Fruit fly (Drosophila melanogaster) whole organism, embryonic: ENCODE measurements around the gene Lrrk.
A peak's percentile ranks its signal among the peaks of the same experiment; 100 is the strongest.

Experiments
- Adf1 ChIP-seq: fragments of 200-800 bp; sonication (Bioruptor generic); IDR thresholded peaks from 2 replicates; pipeline ENCODE4 v1.3.6; 2022; ENCODE audit warnings: missing biosample characterization, missing genetic modification characterization
- BEAF-32 ChIP-seq: fragments of 200-800 bp; sonication (Bioruptor generic); optimal IDR thresholded peaks from 3 replicates; lab custom pipeline; 2017; ENCODE audit warnings: missing biosample characterization, missing genetic modification characterization, mild to moderate bottlenecking, moderate library complexity, missing genetic modification reagents
- BtbVII ChIP-seq: fragments of 200-800 bp; sonication (Bioruptor generic); optimal IDR thresholded peaks from 3 replicates; lab custom pipeline; 2017; ENCODE audit warnings: missing biosample characterization, mild to moderate bottlenecking, missing genetic modification characterization
- Bteb2 ChIP-seq: fragments of 200-800 bp; sonication (Bioruptor generic); optimal IDR thresholded peaks from 2 replicates; lab custom pipeline; 2016; ENCODE audit warnings: missing biosample characterization, missing genetic modification characterization
- CG10959 ChIP-seq: fragments of 200-800 bp; sonication (Bioruptor generic); IDR thresholded peaks from 2 replicates; pipeline ENCODE4 v1.3.6; 2022; ENCODE audit warnings: missing biosample characterization, missing genetic modification characterization
- CG11093 ChIP-seq: fragments of 200-800 bp; sonication (Bioruptor generic); IDR thresholded peaks from 3 replicates; pipeline ENCODE4 v1.3.6; 2022; ENCODE audit warnings: missing biosample characterization, missing genetic modification characterization
- CG11456 ChIP-seq: fragments of 200-800 bp; sonication (Bioruptor generic); IDR thresholded peaks from 3 replicates; pipeline ENCODE4 v1.3.6; 2022; ENCODE audit warnings: missing biosample characterization, missing genetic modification characterization
- CG11695 ChIP-seq: fragments of 200-800 bp; sonication (Bioruptor generic); IDR thresholded peaks from 3 replicates; pipeline ENCODE4 v1.3.6; 2022; ENCODE audit warnings: missing biosample characterization, missing genetic modification characterization
- CG12155 ChIP-seq: fragments of 200-800 bp; sonication (Bioruptor generic); optimal IDR thresholded peaks from 3 replicates; lab custom pipeline; 2016; ENCODE audit warnings: missing biosample characterization, missing genetic modification characterization
- CG12942 ChIP-seq: fragments of 200-800 bp; sonication (Bioruptor generic); optimal IDR thresholded peaks from 3 replicates; lab custom pipeline; 2016; ENCODE audit warnings: missing biosample characterization, missing genetic modification characterization
- CG14710 ChIP-seq: fragments of 200-800 bp; sonication (Bioruptor generic); optimal IDR thresholded peaks from 3 replicates; lab custom pipeline; 2019; ENCODE audit warnings: missing biosample characterization, mild to moderate bottlenecking, missing genetic modification characterization, moderate library complexity
- CG1792 ChIP-seq: fragments of 200-800 bp; sonication (Bioruptor generic); optimal IDR thresholded peaks from 2 replicates; lab custom pipeline; 2016; ENCODE audit warnings: missing biosample characterization, missing genetic modification characterization
- CG18011 ChIP-seq: fragments of 200-800 bp; sonication (Bioruptor generic); optimal IDR thresholded peaks from 2 replicates; lab custom pipeline; 2017; ENCODE audit warnings: missing biosample characterization, missing genetic modification characterization, mild to moderate bottlenecking, moderate library complexity, missing genotype
- CG2116 ChIP-seq: fragments of 200-800 bp; sonication (Bioruptor generic); optimal IDR thresholded peaks from 3 replicates; lab custom pipeline; 2018; ENCODE audit warnings: missing biosample characterization, mild to moderate bottlenecking, missing genetic modification characterization
- CG2199 ChIP-seq: fragments of 200-800 bp; sonication (Bioruptor generic); IDR thresholded peaks from 3 replicates; pipeline ENCODE4 v1.3.6; 2022; ENCODE audit warnings: missing biosample characterization, missing genetic modification characterization
- CG2889 ChIP-seq: fragments of 200-800 bp; sonication (Bioruptor generic); IDR thresholded peaks from 3 replicates; pipeline ENCODE4 v1.3.6; 2022; ENCODE audit warnings: missing biosample characterization, missing genetic modification characterization
- CG32767 ChIP-seq: fragments of 200-800 bp; sonication (Bioruptor generic); IDR thresholded peaks from 2 replicates; pipeline ENCODE4 v1.3.6; 2022; ENCODE audit warnings: missing biosample characterization, missing genetic modification characterization
- CG3407 ChIP-seq: fragments of 200-800 bp; sonication (Bioruptor generic); optimal IDR thresholded peaks from 2 replicates; lab custom pipeline; 2018; ENCODE audit warnings: missing biosample characterization, mild to moderate bottlenecking, missing genetic modification characterization
- CG4424 ChIP-seq: fragments of 200-800 bp; sonication (Bioruptor generic); optimal IDR thresholded peaks from 3 replicates; lab custom pipeline; 2016; ENCODE audit warnings: missing biosample characterization, missing genetic modification characterization
- CG6175 ChIP-seq: fragments of 200-800 bp; sonication (Bioruptor generic); IDR thresholded peaks from 3 replicates; pipeline ENCODE4 v1.3.6; 2022; ENCODE audit warnings: missing biosample characterization, missing genetic modification characterization
- CG6654 ChIP-seq: fragments of 200-800 bp; sonication (Bioruptor generic); optimal IDR thresholded peaks from 2 replicates; lab custom pipeline; 2017; ENCODE audit warnings: missing biosample characterization, mild to moderate bottlenecking, missing genetic modification characterization
- CG6689 ChIP-seq: fragments of 200-800 bp; sonication (Bioruptor generic); IDR thresholded peaks from 2 replicates; pipeline ENCODE4 v1.3.6; 2022; ENCODE audit warnings: missing biosample characterization, missing genetic modification characterization
- CG6791 ChIP-seq: fragments of 200-800 bp; sonication (Bioruptor generic); IDR thresholded peaks from 3 replicates; pipeline ENCODE4 v1.3.6; 2022; ENCODE audit warnings: missing biosample characterization, missing genetic modification characterization; ENCODE audit not compliant: partially characterized antibody
- CG9437 ChIP-seq: fragments of 200-800 bp; sonication (Bioruptor generic); optimal IDR thresholded peaks from 2 replicates; lab custom pipeline; 2018; ENCODE audit warnings: missing biosample characterization, mild to moderate bottlenecking, missing genetic modification characterization
- CG9797 ChIP-seq: fragments of 200-800 bp; sonication (Bioruptor generic); optimal IDR thresholded peaks from 3 replicates; lab custom pipeline; 2018; ENCODE audit warnings: missing biosample characterization, mild to moderate bottlenecking, missing genetic modification characterization
- CG9876 ChIP-seq: fragments of 200-800 bp; sonication (Bioruptor generic); optimal IDR thresholded peaks from 2 replicates; lab custom pipeline; 2016; ENCODE audit warnings: missing biosample characterization, missing genetic modification characterization
- CoRest ChIP-seq: fragments of 200-800 bp; sonication (Bioruptor generic); optimal IDR thresholded peaks from 3 replicates; lab custom pipeline; 2018; ENCODE audit warnings: missing biosample characterization, mild to moderate bottlenecking, missing genetic modification characterization, moderate library complexity
- D ChIP-seq, 2 experiments: fragments of 200-800 bp in 1 of 2; fragments of >200 bp in 1 of 2; sonication (Bioruptor generic) in 1 of 2; optimal IDR thresholded peaks; 2 replicates in 1 of 2; 3 replicates in 1 of 2; lab custom pipeline; 2017; ENCODE audit warnings: mild to moderate bottlenecking in 1 of 2, missing biosample characterization in 1 of 2, missing genetic modification characterization in 1 of 2, missing genetic modification reagents in 1 of 2
- Dfd ChIP-seq, 2 experiments: fragments of >200 bp; optimal IDR thresholded peaks; 2 replicates each; lab custom pipeline; 2017; ENCODE audit warnings: missing biosample characterization in 2 of 2, missing genetic modification characterization in 2 of 2
- Ets97D ChIP-seq: fragments of 200-800 bp; sonication (Bioruptor generic); optimal IDR thresholded peaks from 3 replicates; lab custom pipeline; 2016; ENCODE audit warnings: missing biosample characterization, missing genetic modification characterization
- Gsc ChIP-seq: fragments of 200-800 bp; sonication (Bioruptor generic); IDR thresholded peaks from 2 replicates; pipeline ENCODE4 v1.3.6; 2022; ENCODE audit warnings: missing biosample characterization, missing genetic modification characterization
- MBD-R2 ChIP-seq: fragments of 200-800 bp; sonication (Bioruptor generic); IDR thresholded peaks from 2 replicates; pipeline ENCODE4 v1.3.6; 2022; ENCODE audit warnings: missing biosample characterization, missing genetic modification characterization
- MESR4 ChIP-seq: fragments of 200-800 bp; sonication (Bioruptor generic); optimal IDR thresholded peaks from 2 replicates; lab custom pipeline; 2018; ENCODE audit warnings: missing biosample characterization, mild to moderate bottlenecking, missing genetic modification characterization, moderate library complexity
- Med ChIP-seq: fragments of 200-800 bp; sonication (Bioruptor generic); peaks from one replicate; lab custom pipeline; 2016; ENCODE audit warnings: missing biosample characterization, missing genetic modification characterization, mild to moderate bottlenecking, inconsistent platforms, moderate library complexity
- Mrtf ChIP-seq: fragments of 200-800 bp; sonication (Bioruptor generic); IDR thresholded peaks from 3 replicates; pipeline ENCODE4 v1.3.6; 2022; ENCODE audit warnings: missing biosample characterization, missing genetic modification characterization
- Pdp1 ChIP-seq, 2 experiments: fragments of 200-800 bp; sonication (Bioruptor generic); optimal IDR thresholded peaks; 3 replicates each; lab custom pipeline; 2016; ENCODE audit warnings: missing biosample characterization in 2 of 2, missing genetic modification characterization in 2 of 2, mild to moderate bottlenecking in 1 of 2, moderate library complexity in 1 of 2
- Ptx1 ChIP-seq: fragments of 200-800 bp; sonication (Bioruptor generic); IDR thresholded peaks from 2 replicates; pipeline ENCODE4 v1.3.6; 2022; ENCODE audit warnings: missing biosample characterization, missing genetic modification characterization
- Sin3A ChIP-seq: fragments of >200 bp; optimal IDR thresholded peaks from 2 replicates; lab custom pipeline; 2018
- aop ChIP-seq: fragments of 200-800 bp; sonication (Bioruptor generic); IDR thresholded peaks from 2 replicates; pipeline ENCODE4 v1.3.6; 2022; ENCODE audit warnings: missing biosample characterization, missing genetic modification characterization
- bigmax ChIP-seq: fragments of 200-800 bp; sonication (Bioruptor generic); optimal IDR thresholded peaks from 2 replicates; lab custom pipeline; 2018; ENCODE audit warnings: missing biosample characterization, mild to moderate bottlenecking, missing genetic modification characterization
- chinmo ChIP-seq: fragments of 200-800 bp; sonication (Bioruptor generic); IDR thresholded peaks from 4 replicates; pipeline ENCODE4 v1.3.6; 2022; ENCODE audit warnings: missing biosample characterization, missing genetic modification characterization; ENCODE audit not compliant: partially characterized antibody
- crc ChIP-seq: fragments of 200-800 bp; sonication (Bioruptor generic); optimal IDR thresholded peaks from 2 replicates; lab custom pipeline; 2016; ENCODE audit warnings: missing biosample characterization, missing genetic modification characterization
- fru ChIP-seq: fragments of >200 bp; optimal IDR thresholded peaks from 2 replicates; lab custom pipeline; 2017
- insv ChIP-seq, 2 experiments: fragments of 200-800 bp; sonication (Bioruptor generic); optimal IDR thresholded peaks; 3 replicates each; lab custom pipeline; 2016 to 2018; ENCODE audit warnings: missing biosample characterization in 2 of 2, missing genetic modification characterization in 2 of 2
- lilli ChIP-seq: fragments of 200-800 bp; sonication (Bioruptor generic); optimal IDR thresholded peaks from 3 replicates; lab custom pipeline; 2016; ENCODE audit warnings: missing biosample characterization, missing genetic modification characterization
- nom ChIP-seq: fragments of 200-800 bp; sonication (Bioruptor generic); optimal IDR thresholded peaks from 2 replicates; lab custom pipeline; 2017; ENCODE audit warnings: missing biosample characterization, missing genetic modification characterization, mild to moderate bottlenecking, moderate library complexity, missing genetic modification reagents
- pzg ChIP-seq: fragments of 200-800 bp; sonication (Bioruptor generic); optimal IDR thresholded peaks from 3 replicates; lab custom pipeline; 2018; ENCODE audit warnings: missing biosample characterization, mild to moderate bottlenecking, missing genetic modification characterization, moderate library complexity
- sna ChIP-seq: fragments of 200-800 bp; sonication (Bioruptor generic); IDR thresholded peaks from 2 replicates; pipeline ENCODE4 v1.3.6; 2022; ENCODE audit warnings: missing biosample characterization, missing genetic modification characterization; ENCODE audit not compliant: partially characterized antibody
- stwl ChIP-seq: fragments of 200-800 bp; sonication (Bioruptor generic); optimal IDR thresholded peaks from 3 replicates; lab custom pipeline; 2018; ENCODE audit warnings: missing biosample characterization, mild to moderate bottlenecking, missing genetic modification characterization, moderate library complexity
- tll ChIP-seq, 2 experiments: fragments of 200-800 bp in 1 of 2; fragments of >200 bp in 1 of 2; sonication (Bioruptor generic) in 1 of 2; optimal IDR thresholded peaks; 2 replicates each; lab custom pipeline; 2017 to 2019; ENCODE audit warnings: missing biosample characterization in 2 of 2, missing genetic modification characterization in 2 of 2, mild to moderate bottlenecking in 1 of 2, moderate library complexity in 1 of 2
- vvl ChIP-seq: fragments of 200-800 bp; sonication (Bioruptor generic); IDR thresholded peaks from 2 replicates; pipeline ENCODE4 v1.3.6; 2022; ENCODE audit warnings: missing biosample characterization, missing genetic modification characterization

Gene Lrrk

dm6 chr3R:20621805-20622286 lies 13.4 kb upstream of the Lrrk start, which contains the start of gene H (continued):
- no peak for TF ChIP-seq CoRest (tag; lab: Kevin White, UChicago)
- peak; percentile 78 for TF ChIP-seq MESR4 (GFP tag; lab: Kevin White, UChicago)
- TF ChIP-seq D (optimal IDR thresholded peaks at IDR 0.05; lab: Kevin White, UChicago), result no peak
- TF ChIP-seq D (GFP tag; optimal IDR thresholded peaks at IDR 0.05; lab: Kevin White, UChicago), result no peak
- TF ChIP-seq Med (GFP tag; lab: Kevin White, UChicago), result peak; percentile 83
- no peak for TF ChIP-seq Mrtf (GFP tag; lab: Robert Waterston, UW)
- TF ChIP-seq Gsc (GFP tag; lab: Robert Waterston, UW), result no peak
- TF ChIP-seq CG14710 (tag; lab: Kevin White, UChicago), result peak; percentile 36
- TF ChIP-seq CG6175, result no peak
- TF ChIP-seq MBD-R2 (GFP tag; lab: Robert Waterston, UW), result peak; percentile 69
- TF ChIP-seq tll (GFP tag; optimal IDR thresholded peaks at IDR 0.05; lab: Kevin White, UChicago), result no peak
- no peak for TF ChIP-seq CG9437 (GFP tag; lab: Kevin White, UChicago)
- peak; percentile 78 for TF ChIP-seq stwl (tag; lab: Kevin White, UChicago)
- TF ChIP-seq CG10959, result no peak
- TF ChIP-seq CG9797 (GFP tag; lab: Kevin White, UChicago), result peak; percentile 91
- TF ChIP-seq nom, result no peak
- no peak for TF ChIP-seq sna
- no peak for TF ChIP-seq CG6654 (GFP tag; lab: Kevin White, UChicago)
- no peak for TF ChIP-seq vvl
- TF ChIP-seq aop (GFP tag; lab: Robert Waterston, UW), result no peak
- TF ChIP-seq Sin3A (lab: Kevin White, UChicago), result peak; percentile 20
- TF ChIP-seq CG4424 (GFP tag; lab: Kevin White, UChicago), result no peak
- no peak for TF ChIP-seq Bteb2 (GFP tag; lab: Kevin White, UChicago)
- TF ChIP-seq Ets97D (GFP tag; lab: Kevin White, UChicago), result peak; percentile 65
- TF ChIP-seq CG6689 (GFP tag; lab: Robert Waterston, UW), result no peak
- no peak for TF ChIP-seq CG18011 (GFP tag; lab: Kevin White, UChicago)
- TF ChIP-seq pzg (GFP tag; lab: Kevin White, UChicago), result peak; percentile 87
- TF ChIP-seq insv (GFP tag; optimal IDR thresholded peaks at IDR 0.05; lab: Kevin White, UChicago), result no peak
- peak; percentile 45 for TF ChIP-seq BEAF-32 (GFP tag; lab: Kevin White, UChicago)
- TF ChIP-seq CG2889 (GFP tag; lab: Robert Waterston, UW), result no peak
- no peak for TF ChIP-seq fru (lab: Kevin White, UChicago)
- no peak for TF ChIP-seq bigmax
- TF ChIP-seq CG2116 (GFP tag; lab: Kevin White, UChicago), result peak; percentile 47
- TF ChIP-seq CG11456 (GFP tag; lab: Robert Waterston, UW), result no peak
- TF ChIP-seq BtbVII (GFP tag; lab: Kevin White, UChicago), result no peak
- TF ChIP-seq CG11695 (GFP tag; lab: Robert Waterston, UW), result no peak
- TF ChIP-seq crc (GFP tag; lab: Kevin White, UChicago), result no peak
- TF ChIP-seq CG12155, result no peak
- no peak for TF ChIP-seq CG2199 (GFP tag; lab: Robert Waterston, UW)
- no peak for TF ChIP-seq CG3407 (GFP tag; lab: Kevin White, UChicago)
- no peak for TF ChIP-seq Ptx1 (GFP tag; lab: Robert Waterston, UW)
- TF ChIP-seq CG12942 (GFP tag; lab: Kevin White, UChicago), result no peak
- peak in 1 of 2 experiments; percentile 56 for TF ChIP-seq Dfd (GFP tag; optimal IDR thresholded peaks at IDR 0.05; lab: Kevin White, UChicago)
- no peak for TF ChIP-seq CG9876
- TF ChIP-seq CG6791, result no peak
- TF ChIP-seq Adf1, result no peak
- no peak for TF ChIP-seq CG1792
- no peak for TF ChIP-seq lilli (GFP tag; lab: Kevin White, UChicago)
- TF ChIP-seq CG11093, result no peak
- no peak for TF ChIP-seq Pdp1 (GFP tag; optimal IDR thresholded peaks at IDR 0.05; lab: Kevin White, UChicago)
- TF ChIP-seq CG32767 (GFP tag; lab: Robert Waterston, UW), result no peak
- 0 out of 4 replicates have a peak, but pooled peaks have one; percentile 44 for TF ChIP-seq chinmo (GFP tag; lab: Robert Waterston, UW)
